Worm (Caenorhabditis elegans) whole organism, early embryonic: ENCODE data around the gene mrp-5.

Experiments
- B0310.2 ChIP-seq: sonication (generic microtip); optimal IDR thresholded peaks from 2 replicates; lab custom pipeline; 2016; ENCODE audit warnings: mild to moderate bottlenecking, missing genetic modification characterization, missing compliant biosample characterization
- F13C5.2 ChIP-seq: sonication (generic microtip); optimal IDR thresholded peaks from 2 replicates; lab custom pipeline; 2017; ENCODE audit warnings: mild to moderate bottlenecking, missing genetic modification characterization, inconsistent platforms, missing compliant biosample characterization
- aly-1 ChIP-seq: sonication (generic microtip); optimal IDR thresholded peaks from 2 replicates; lab custom pipeline; 2016; ENCODE audit warnings: missing genetic modification characterization, missing compliant biosample characterization
- ama-1 ChIP-seq: fragments of 150-350 bp; optimal IDR thresholded peaks from 2 replicates; lab custom pipeline; 2014
- ceh-13 ChIP-seq: fragments of 200-800 bp; sonication (Bioruptor generic); optimal IDR thresholded peaks from 2 replicates; lab custom pipeline; 2018; ENCODE audit warnings: mild to moderate bottlenecking, missing genetic modification characterization, missing compliant biosample characterization
- ceh-36 ChIP-seq: sonication (generic microtip); optimal IDR thresholded peaks from 2 replicates; lab custom pipeline; 2016; ENCODE audit warnings: missing genetic modification characterization, inconsistent platforms, missing compliant biosample characterization
- ets-7 ChIP-seq: sonication (generic microtip); optimal IDR thresholded peaks from 2 replicates; lab custom pipeline; 2016; ENCODE audit warnings: missing genotype, missing genetic modification characterization, missing compliant biosample characterization
- flt-1 ChIP-seq: fragments of 200-800 bp; sonication (Bioruptor generic); IDR thresholded peaks from 2 replicates; pipeline ENCODE4 v1.3.6; 2022; ENCODE audit warnings: missing genetic modification characterization, missing compliant biosample characterization
- hmbx-1 ChIP-seq: sonication (generic microtip); optimal IDR thresholded peaks from 2 replicates; lab custom pipeline; 2016; ENCODE audit warnings: mild to moderate bottlenecking, missing genetic modification characterization, missing compliant biosample characterization
- hmg-4 ChIP-seq: fragments of 200-800 bp; sonication (Bioruptor generic); optimal IDR thresholded peaks from 2 replicates; lab custom pipeline; 2018; ENCODE audit warnings: mild to moderate bottlenecking, missing genetic modification characterization, missing compliant biosample characterization
- hnd-1 ChIP-seq: sonication (generic microtip); optimal IDR thresholded peaks from 2 replicates; lab custom pipeline; 2016; ENCODE audit warnings: missing genetic modification characterization, missing compliant biosample characterization
- pes-1 ChIP-seq: fragments of 200-800 bp; sonication (Bioruptor generic); IDR thresholded peaks from 2 replicates; pipeline ENCODE4 v1.3.6; 2022; ENCODE audit warnings: missing genetic modification reagents, missing genetic modification characterization, missing compliant biosample characterization
- scrt-1 ChIP-seq: fragments of 200-800 bp; sonication (Bioruptor generic); IDR thresholded peaks from 2 replicates; pipeline ENCODE4 v1.3.6; 2022; ENCODE audit warnings: missing genetic modification characterization, missing compliant biosample characterization
- sea-1 ChIP-seq: fragments of 200-800 bp; sonication (Bioruptor generic); conservative IDR thresholded peaks from 2 replicates; pipeline ENCODE4 v1.3.6; 2022; ENCODE audit warnings: missing genetic modification characterization, missing compliant biosample characterization
- tbx-11 ChIP-seq: fragments of 200-800 bp; sonication (Bioruptor generic); IDR thresholded peaks from 2 replicates; pipeline ENCODE4 v1.3.6; 2022; ENCODE audit warnings: missing genetic modification characterization, missing compliant biosample characterization
- tbx-37 ChIP-seq: fragments of 200-800 bp; sonication (Bioruptor generic); conservative IDR thresholded peaks from 2 replicates; pipeline ENCODE4 v1.3.6; 2022; ENCODE audit warnings: missing genetic modification reagents, missing genetic modification characterization, missing compliant biosample characterization
- tra-4 ChIP-seq: sonication (generic microtip); optimal IDR thresholded peaks from 2 replicates; lab custom pipeline; 2017; ENCODE audit warnings: missing genetic modification characterization, missing compliant biosample characterization

Gene mrp-5

DNA sequence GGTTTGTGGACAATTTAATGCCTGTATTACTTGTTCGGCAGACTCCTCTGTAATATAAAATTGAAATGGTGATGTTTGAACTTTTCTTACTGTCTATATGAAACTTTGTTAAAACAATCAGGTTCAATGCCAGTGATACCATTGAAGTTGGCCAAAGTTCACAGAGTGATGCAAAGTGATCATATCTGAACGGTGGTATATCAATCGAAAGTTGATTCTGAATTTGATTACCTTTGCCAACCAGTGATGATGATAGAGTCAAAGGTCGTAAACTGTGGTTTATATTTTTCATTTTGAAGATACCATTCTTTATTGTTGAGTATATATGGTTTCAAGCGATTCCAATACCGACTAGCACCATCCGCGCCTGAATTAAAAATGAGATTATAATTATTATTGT is 42.7 kb downstream of the mrp-5 start:
- no peak for TF ChIP-seq ama-1 (lab: Kevin White, UChicago)
- TF ChIP-seq hmbx-1 (tag; lab: Kevin White, UChicago): no peak
- no peak for TF ChIP-seq sea-1 (GFP tag; lab: Robert Waterston, UW)
- no peak for TF ChIP-seq F13C5.2 (tag; lab: Kevin White, UChicago)
- TF ChIP-seq scrt-1: no peak
- no peak for TF ChIP-seq hnd-1
- no peak for TF ChIP-seq ets-7
- no peak for TF ChIP-seq B0310.2 (tag; lab: Kevin White, UChicago)
- TF ChIP-seq pes-1 (GFP tag; lab: Robert Waterston, UW): no peak
- no peak for TF ChIP-seq ceh-13 (GFP tag; lab: Kevin White, UChicago)
- no peak for TF ChIP-seq flt-1
- no peak for TF ChIP-seq tbx-37 (GFP tag; lab: Robert Waterston, UW)
- TF ChIP-seq ceh-36 (tag; lab: Kevin White, UChicago): no peak

ce11 chrX:14900487-14900886 is 45.6 kb downstream of the mrp-5 start:
- TF ChIP-seq pes-1 (GFP tag; lab: Robert Waterston, UW) (no peak), hnd-1 (no peak), hmg-4 (GFP tag; lab: Kevin White, UChicago) (no peak), aly-1 (tag; lab: Kevin White, UChicago) (no peak), ceh-13 (GFP tag; lab: Kevin White, UChicago) (no peak), hmbx-1 (tag; lab: Kevin White, UChicago) (no peak), ets-7 (no peak), scrt-1 (no peak), tbx-11 (GFP tag; lab: Robert Waterston, UW) (no peak), ama-1 (lab: Kevin White, UChicago) (no peak), tbx-37 (GFP tag; lab: Robert Waterston, UW) (no peak), tra-4 (tag; lab: Kevin White, UChicago) (no peak), ceh-36 (tag; lab: Kevin White, UChicago) (no peak), sea-1 (GFP tag; lab: Robert Waterston, UW) (no peak), flt-1 (no peak), B0310.2 (tag; lab: Kevin White, UChicago) (no peak), F13C5.2 (tag; lab: Kevin White, UChicago) (no peak)

- no peak for TF ChIP-seq ama-1 (lab: Kevin White, UChicago)
- TF ChIP-seq flt-1: no peak
- no peak for TF ChIP-seq scrt-1
- no peak for TF ChIP-seq tra-4 (tag; lab: Kevin White, UChicago)
- TF ChIP-seq pes-1 (GFP tag; lab: Robert Waterston, UW): no peak
- TF ChIP-seq hnd-1: no peak
- TF ChIP-seq F13C5.2 (tag; lab: Kevin White, UChicago): no peak
- no peak for TF ChIP-seq hmbx-1 (tag; lab: Kevin White, UChicago)
- no peak for TF ChIP-seq ceh-36 (tag; lab: Kevin White, UChicago)
- TF ChIP-seq aly-1 (tag; lab: Kevin White, UChicago): no peak
- TF ChIP-seq hmg-4 (GFP tag; lab: Kevin White, UChicago): no peak
Measured at ce11 chrX:14898205-14898604, 47.9 kb downstream of the mrp-5 start, which contains the start of gene lips-8. Gene lips-8 (plus strand): TSS chrX:14898505.

DNA sequence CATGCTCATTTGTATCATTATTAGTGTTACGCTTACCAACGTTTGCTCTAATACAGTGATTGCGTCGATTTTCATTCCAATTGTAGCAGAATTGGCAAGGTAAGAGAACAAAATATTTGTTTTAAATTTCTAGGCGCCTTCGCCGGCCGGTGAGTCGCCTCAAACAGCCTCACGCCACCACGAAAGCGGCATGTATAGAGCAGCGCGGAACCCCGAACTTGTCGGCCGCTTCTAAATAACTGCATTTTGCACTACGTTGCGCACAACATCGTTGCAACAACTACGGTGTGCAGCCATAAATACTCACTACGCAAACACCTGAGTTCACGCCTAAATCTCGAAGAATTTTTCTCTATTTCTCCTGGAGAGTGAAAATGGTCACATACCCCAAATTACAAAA is 48.9 kb downstream of the mrp-5 start:
- no peak for TF ChIP-seq tra-4 (tag; lab: Kevin White, UChicago)
- TF ChIP-seq pes-1 (GFP tag; lab: Robert Waterston, UW): no peak
- TF ChIP-seq hmg-4 (GFP tag; lab: Kevin White, UChicago): no peak
- TF ChIP-seq tbx-37 (GFP tag; lab: Robert Waterston, UW): no peak
- no peak for TF ChIP-seq ets-7
- no peak for TF ChIP-seq hnd-1
- TF ChIP-seq scrt-1: no peak
- no peak for TF ChIP-seq ceh-36 (tag; lab: Kevin White, UChicago)
- TF ChIP-seq hmbx-1 (tag; lab: Kevin White, UChicago): no peak
- TF ChIP-seq tbx-11 (GFP tag; lab: Robert Waterston, UW): no peak
- TF ChIP-seq B0310.2 (tag; lab: Kevin White, UChicago): no peak
- no peak for TF ChIP-seq F13C5.2 (tag; lab: Kevin White, UChicago)
- TF ChIP-seq sea-1 (GFP tag; lab: Robert Waterston, UW): no peak
- TF ChIP-seq flt-1: no peak
- no peak for TF ChIP-seq ama-1 (lab: Kevin White, UChicago)
- no peak for TF ChIP-seq aly-1 (tag; lab: Kevin White, UChicago)
- TF ChIP-seq ceh-13 (GFP tag; lab: Kevin White, UChicago): no peak

ce11 chrX:14894845-14895244 is 51.3 kb downstream of the mrp-5 start, which contains the start of gene nac-1:
Gene nac-1 (plus strand): TSS chrX:14895145.
- no peak for TF ChIP-seq aly-1 (tag; lab: Kevin White, UChicago)
- no peak for TF ChIP-seq tbx-37 (GFP tag; lab: Robert Waterston, UW)
- TF ChIP-seq pes-1 (GFP tag; lab: Robert Waterston, UW): no peak
- TF ChIP-seq ceh-36 (tag; lab: Kevin White, UChicago): no peak
- TF ChIP-seq ceh-13 (GFP tag; lab: Kevin White, UChicago): no peak
- TF ChIP-seq ets-7: no peak
- no peak for TF ChIP-seq F13C5.2 (tag; lab: Kevin White, UChicago)
- TF ChIP-seq ama-1 (lab: Kevin White, UChicago): no peak
- TF ChIP-seq tbx-11 (GFP tag; lab: Robert Waterston, UW): no peak
- no peak for TF ChIP-seq hmg-4 (GFP tag; lab: Kevin White, UChicago)
- no peak for TF ChIP-seq tra-4 (tag; lab: Kevin White, UChicago)
- no peak for TF ChIP-seq sea-1 (GFP tag; lab: Robert Waterston, UW)

ce11 chrX:14894380-14894779 is 51.7 kb downstream of the mrp-5 start:
- no peak for TF ChIP-seq sea-1 (GFP tag; lab: Robert Waterston, UW)
- TF ChIP-seq ceh-13 (GFP tag; lab: Kevin White, UChicago): no peak
- TF ChIP-seq ama-1 (lab: Kevin White, UChicago): no peak
- TF ChIP-seq tra-4 (tag; lab: Kevin White, UChicago): no peak
- no peak for TF ChIP-seq hnd-1
- TF ChIP-seq hmg-4 (GFP tag; lab: Kevin White, UChicago): no peak
- TF ChIP-seq ceh-36 (tag; lab: Kevin White, UChicago): no peak
- TF ChIP-seq ets-7: no peak
- no peak for TF ChIP-seq F13C5.2 (tag; lab: Kevin White, UChicago)
- no peak for TF ChIP-seq tbx-37 (GFP tag; lab: Robert Waterston, UW)
- no peak for TF ChIP-seq aly-1 (tag; lab: Kevin White, UChicago)
- no peak for TF ChIP-seq tbx-11 (GFP tag; lab: Robert Waterston, UW)
- TF ChIP-seq scrt-1: no peak
- no peak for TF ChIP-seq hmbx-1 (tag; lab: Kevin White, UChicago)
- no peak for TF ChIP-seq B0310.2 (tag; lab: Kevin White, UChicago)
- TF ChIP-seq pes-1 (GFP tag; lab: Robert Waterston, UW): no peak
- TF ChIP-seq flt-1: no peak
